Fruit fly (Drosophila melanogaster) whole organism, wandering third instar larva: Measurements from ENCODE around the gene scrib.

ENCODE experiments used
- Abd-B ChIP-seq: fragments of >200 bp; optimal IDR thresholded peaks from 2 replicates; lab custom pipeline; 2017; ENCODE audit warnings: missing biosample characterization, missing genetic modification characterization
- Myc ChIP-seq: fragments of >200 bp; optimal IDR thresholded peaks from 2 replicates; lab custom pipeline; 2017

- TF ChIP-seq Abd-B (GFP tag; lab: Kevin White, UChicago) (no peak), Myc (no peak)
Observed at dm6 chr3R:26541277-26541676, 5.1 kb downstream of the scrib start.
